Fruit fly (Drosophila melanogaster): ENCODE measurements around the gene DIP-epsilon.

Gene DIP-epsilon

dm6 chr2L:6338367-6338975 is 72.7 kb downstream of the DIP-epsilon start, which contains the start of the genes Pez and Cpr (continued):
- TF ChIP-seq tll (GFP tag; optimal IDR thresholded peaks at IDR 0.05) (no peak), prd (optimal IDR thresholded peaks at IDR 0.05) (no peak), prd (GFP tag; IDR thresholded peaks at IDR 0.05) (no peak), CG12155 (GFP tag; optimal IDR thresholded peaks at IDR 0.05) (no peak), CG42726 (GFP tag; IDR thresholded peaks at IDR 0.05; ENCODE audit: partially characterized antibody) (peak; percentile 74), CG10543 (GFP tag; optimal IDR thresholded peaks at IDR 0.05) (no peak), shn (GFP tag; optimal IDR thresholded peaks at IDR 0.05) (no peak), ash1 (GFP tag; optimal IDR thresholded peaks at IDR 0.05) (no peak), HLH4C (GFP tag; IDR thresholded peaks at IDR 0.05; ENCODE audit: partially characterized antibody) (peak; percentile 86), CG13296 (GFP tag; optimal IDR thresholded peaks at IDR 0.05) (peak; percentile 50), p53 (GFP tag; optimal IDR thresholded peaks at IDR 0.05) (no peak), ro (GFP tag; IDR thresholded peaks at IDR 0.05) (no peak), Hey (tag; optimal IDR thresholded peaks at IDR 0.05) (no peak), CG15269 (tag; optimal IDR thresholded peaks at IDR 0.05) (no peak), bsh (GFP tag; optimal IDR thresholded peaks at IDR 0.05) (no peak), CG32772 (GFP tag; IDR thresholded peaks at IDR 0.05) (no peak), Dp (GFP tag; optimal IDR thresholded peaks at IDR 0.05) (peak; percentile 46), Nf-YA (GFP tag; IDR thresholded peaks at IDR 0.05) (0 out of 2 replicates have a peak, but pooled peaks have one; percentile 11), dmrt11E (tag; optimal IDR thresholded peaks at IDR 0.05) (peak; percentile 8), Sox100B (GFP tag; optimal IDR thresholded peaks at IDR 0.05) (no peak), CG8290 (GFP tag; optimal IDR thresholded peaks at IDR 0.05) (peak; percentile 48), CG8290 (tag; optimal IDR thresholded peaks at IDR 0.05) (peak; percentile 28 to 90), Lhr (GFP tag; optimal IDR thresholded peaks at IDR 0.05) (peak; percentile 92), CG12769 (tag; optimal IDR thresholded peaks at IDR 0.05) (no peak), CHES-1-like (GFP tag; optimal IDR thresholded peaks at IDR 0.05) (no peak), Antp (GFP tag; optimal IDR thresholded peaks at IDR 0.05) (peak; percentile 10), wdn (GFP tag; IDR thresholded peaks at IDR 0.05) (peak; percentile 27; the same call in 1 of the 2 replicates), Abd-B (GFP tag; optimal IDR thresholded peaks at IDR 0.05) (no peak), fd96Cb (tag; optimal IDR thresholded peaks at IDR 0.05) (no peak), row (GFP tag; IDR thresholded peaks at IDR 0.05) (no peak), CG14441 (GFP tag; IDR thresholded peaks at IDR 0.05) (peak; percentile 28; the same call in 1 of the 2 replicates), fru (optimal IDR thresholded peaks at IDR 0.05) (no peak), z (GFP tag; IDR thresholded peaks at IDR 0.05) (no peak), ara (GFP tag; IDR thresholded peaks at IDR 0.05) (peak; percentile 27; the same call in 1 of the 2 replicates), crc (GFP tag; optimal IDR thresholded peaks at IDR 0.05) (no peak), tio (GFP tag; optimal IDR thresholded peaks at IDR 0.05) (no peak), CG30431 (GFP tag; optimal IDR thresholded peaks at IDR 0.05) (no peak), grn (GFP tag; optimal IDR thresholded peaks at IDR 0.05) (no peak), CG12236 (GFP tag; optimal IDR thresholded peaks at IDR 0.05) (no peak), CG6813 (GFP tag; optimal IDR thresholded peaks at IDR 0.05) (no peak), CG3847 (GFP tag; IDR thresholded peaks at IDR 0.05) (peak; percentile 66), abd-A (tag; optimal IDR thresholded peaks at IDR 0.05) (no peak), wek (GFP tag; optimal IDR thresholded peaks at IDR 0.05) (no peak), ci (GFP tag; IDR thresholded peaks at IDR 0.05) (peak; percentile 81), CG11456 (GFP tag; IDR thresholded peaks at IDR 0.05) (peak; percentile 77; the same call in 2 of the 3 replicates), bcd (GFP tag; optimal IDR thresholded peaks at IDR 0.05) (peak; percentile 56), Fer2 (tag; optimal IDR thresholded peaks at IDR 0.05) (no peak), CG32767 (GFP tag; IDR thresholded peaks at IDR 0.05) (no peak), eyg (GFP tag; optimal IDR thresholded peaks at IDR 0.05) (no peak), ems (GFP tag; optimal IDR thresholded peaks at IDR 0.05) (no peak), bbx (GFP tag; IDR thresholded peaks at IDR 0.05; ENCODE audit: partially characterized antibody) (peak; percentile 82)
